Worm (Caenorhabditis elegans): ENCODE measurements around the gene W02F12.4.

DNA sequence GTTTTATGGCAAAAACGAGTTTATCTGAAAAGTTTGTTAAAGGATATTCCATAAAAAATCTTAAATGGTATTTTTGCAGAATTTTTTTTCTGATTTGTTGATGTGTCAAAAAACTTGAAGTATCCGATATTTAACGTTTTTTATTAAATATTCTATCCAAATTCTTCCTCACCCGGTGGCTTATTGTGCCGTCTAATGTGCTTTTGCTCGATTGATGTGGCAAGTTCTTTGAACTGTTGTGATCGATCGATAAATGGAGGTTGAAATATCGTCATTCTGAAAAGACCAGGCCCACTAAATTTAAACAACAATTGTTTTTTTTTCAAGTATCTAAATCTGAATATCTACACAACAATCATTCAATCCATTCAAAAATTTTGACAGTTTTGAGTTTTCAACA is 51.6 kb downstream of the W02F12.4 start, which contains the start of gene syx-18:
- TF ChIP-seq sox-4 (tag; optimal IDR thresholded peaks at IDR 0.05) = no peak
- TF ChIP-seq skn-1 (tag; optimal IDR thresholded peaks at IDR 0.05) = no peak
- no peak for TF ChIP-seq nhr-11 (tag; optimal IDR thresholded peaks at IDR 0.05)
- no peak for TF ChIP-seq ceh-90 (tag; optimal IDR thresholded peaks at IDR 0.05)
- no peak for TF ChIP-seq alr-1 (tag; optimal IDR thresholded peaks at IDR 0.05; ENCODE audit: borderline replicate concordance)

Measured in whole organism, L1 larva.